Worm (Caenorhabditis elegans) whole organism, early embryonic: ENCODE results near the gene nstp-5.

Experiments
- B0310.2 ChIP-seq: sonication (generic microtip); optimal IDR thresholded peaks from 2 replicates; lab custom pipeline; 2016; ENCODE audit warnings: mild to moderate bottlenecking, missing genetic modification characterization, missing compliant biosample characterization
- F13C5.2 ChIP-seq: sonication (generic microtip); optimal IDR thresholded peaks from 2 replicates; lab custom pipeline; 2017; ENCODE audit warnings: mild to moderate bottlenecking, missing genetic modification characterization, inconsistent platforms, missing compliant biosample characterization
- aly-1 ChIP-seq: sonication (generic microtip); optimal IDR thresholded peaks from 2 replicates; lab custom pipeline; 2016; ENCODE audit warnings: missing genetic modification characterization, missing compliant biosample characterization
- ama-1 ChIP-seq: fragments of 150-350 bp; optimal IDR thresholded peaks from 2 replicates; lab custom pipeline; 2014
- ceh-13 ChIP-seq: fragments of 200-800 bp; sonication (Bioruptor generic); optimal IDR thresholded peaks from 2 replicates; lab custom pipeline; 2018; ENCODE audit warnings: mild to moderate bottlenecking, missing genetic modification characterization, missing compliant biosample characterization
- hnd-1 ChIP-seq: sonication (generic microtip); optimal IDR thresholded peaks from 2 replicates; lab custom pipeline; 2016; ENCODE audit warnings: missing genetic modification characterization, missing compliant biosample characterization
- pes-1 ChIP-seq: fragments of 200-800 bp; sonication (Bioruptor generic); IDR thresholded peaks from 2 replicates; pipeline ENCODE4 v1.3.6; 2022; ENCODE audit warnings: missing genetic modification reagents, missing genetic modification characterization, missing compliant biosample characterization
- scrt-1 ChIP-seq: fragments of 200-800 bp; sonication (Bioruptor generic); IDR thresholded peaks from 2 replicates; pipeline ENCODE4 v1.3.6; 2022; ENCODE audit warnings: missing genetic modification characterization, missing compliant biosample characterization
- tbx-11 ChIP-seq: fragments of 200-800 bp; sonication (Bioruptor generic); IDR thresholded peaks from 2 replicates; pipeline ENCODE4 v1.3.6; 2022; ENCODE audit warnings: missing genetic modification characterization, missing compliant biosample characterization
- tbx-37 ChIP-seq: fragments of 200-800 bp; sonication (Bioruptor generic); conservative IDR thresholded peaks from 2 replicates; pipeline ENCODE4 v1.3.6; 2022; ENCODE audit warnings: missing genetic modification reagents, missing genetic modification characterization, missing compliant biosample characterization
- tra-4 ChIP-seq: sonication (generic microtip); optimal IDR thresholded peaks from 2 replicates; lab custom pipeline; 2017; ENCODE audit warnings: missing genetic modification characterization, missing compliant biosample characterization

DNA sequence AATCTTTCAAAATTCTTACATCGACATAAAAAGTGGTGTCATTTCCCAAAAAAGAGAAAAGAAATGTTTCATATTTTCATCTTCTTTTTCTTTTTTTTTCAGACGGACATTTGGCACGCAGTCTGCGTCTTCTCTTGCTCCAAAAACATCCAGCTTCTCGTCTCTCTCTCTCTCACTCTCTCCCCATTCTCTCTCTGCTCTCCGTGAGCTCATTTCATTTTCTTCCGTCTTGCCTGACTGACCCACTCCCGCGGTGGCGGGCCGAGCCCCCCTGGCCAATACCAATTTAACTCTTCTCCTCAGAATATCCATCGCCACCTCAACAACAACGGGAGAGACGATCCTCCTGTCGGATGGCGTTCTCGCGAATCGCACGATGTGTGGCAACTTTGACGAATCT is 9.8 kb upstream of the nstp-5 start, which contains the start of gene txt-19:
- TF ChIP-seq ama-1 (no peak), tbx-11 (GFP tag; lab: Robert Waterston, UW) (no peak), tra-4 (no peak), ceh-13 (GFP tag; lab: Kevin White, UChicago) (no peak), B0310.2 (tag; lab: Kevin White, UChicago) (no peak), tbx-37 (GFP tag; lab: Robert Waterston, UW) (no peak), aly-1 (tag; lab: Kevin White, UChicago) (no peak), pes-1 (GFP tag; lab: Robert Waterston, UW) (no peak), F13C5.2 (tag; lab: Kevin White, UChicago) (no peak), hnd-1 (no peak), scrt-1 (GFP tag; lab: Robert Waterston, UW) (no peak)
